Fruit fly (Drosophila melanogaster): Measurements from ENCODE around the gene Set2.

Set2 gene

dm6 chrX:13383770-13384169 lies 29.3 kb upstream of the Set2 start (continued):
- no peak for TF ChIP-seq fd85E (GFP tag; optimal IDR thresholded peaks at IDR 0.05)
- TF ChIP-seq CG8319 (GFP tag; optimal IDR thresholded peaks at IDR 0.05), result peak; percentile 49
- peak; percentile 69 for TF ChIP-seq Sox14 (GFP tag; optimal IDR thresholded peaks at IDR 0.05)
- peak; percentile 49 for TF ChIP-seq achi (GFP tag; optimal IDR thresholded peaks at IDR 0.05)
- TF ChIP-seq net (GFP tag; optimal IDR thresholded peaks at IDR 0.05), result peak; percentile 77
- peak; percentile 36 for TF ChIP-seq CG1621 (tag; optimal IDR thresholded peaks at IDR 0.05)
- TF ChIP-seq acj6 (GFP tag; optimal IDR thresholded peaks at IDR 0.05), result peak; percentile 64
- peak; percentile 2 for TF ChIP-seq CG11762 (GFP tag; optimal IDR thresholded peaks at IDR 0.05; ENCODE audit: insufficient read depth)
- peak; percentile 67 for TF ChIP-seq topi (GFP tag; optimal IDR thresholded peaks at IDR 0.05)
- peak; percentile 36; the same call in 1 of the 2 replicates for TF ChIP-seq Gug (GFP tag; IDR thresholded peaks at IDR 0.05)
- peak; percentile 71 for TF ChIP-seq cyc (GFP tag; optimal IDR thresholded peaks at IDR 0.05)
- TF ChIP-seq vri (GFP tag; optimal IDR thresholded peaks at IDR 0.05), result peak; percentile 68
- peak; percentile 76 for TF ChIP-seq CG6163 (GFP tag; IDR thresholded peaks at IDR 0.05)
- peak; percentile 42 for TF ChIP-seq CG8632 (GFP tag; optimal IDR thresholded peaks at IDR 0.05)
- peak; percentile 41 for TF ChIP-seq CG10669 (GFP tag; optimal IDR thresholded peaks at IDR 0.05)

- no peak for TF ChIP-seq esn (GFP tag; optimal IDR thresholded peaks at IDR 0.05)
- no peak for TF ChIP-seq CG10669 (GFP tag; optimal IDR thresholded peaks at IDR 0.05)
- no peak for TF ChIP-seq Sox14 (GFP tag; optimal IDR thresholded peaks at IDR 0.05)
- no peak for TF ChIP-seq dsx (GFP tag; optimal IDR thresholded peaks at IDR 0.05; ENCODE audit: poor library complexity, severe bottlenecking)
- no peak for TF ChIP-seq pdm3 (GFP tag; optimal IDR thresholded peaks at IDR 0.05)
- TF ChIP-seq CG32006 (GFP tag; optimal IDR thresholded peaks at IDR 0.05), result no peak
- no peak for TF ChIP-seq CG8319 (GFP tag; optimal IDR thresholded peaks at IDR 0.05)
- no peak for TF ChIP-seq CG11294 (GFP tag; IDR thresholded peaks at IDR 0.05)
Observed at dm6 chrX:13384177-13384576, 28.9 kb upstream of the Set2 start.

- TF ChIP-seq Ets96B (tag; optimal IDR thresholded peaks at IDR 0.05), result no peak
- no peak for TF ChIP-seq Lpt (GFP tag; optimal IDR thresholded peaks at IDR 0.05)
- no peak for TF ChIP-seq CG15336 (GFP tag; IDR thresholded peaks at IDR 0.05)
- no peak for TF ChIP-seq CG11902 (GFP tag; optimal IDR thresholded peaks at IDR 0.05)
- TF ChIP-seq Smox (GFP tag; optimal IDR thresholded peaks at IDR 0.05), result peak; percentile 35
- no peak for TF ChIP-seq Hr38 (GFP tag; optimal IDR thresholded peaks at IDR 0.05)
- TF ChIP-seq CG6276 (GFP tag; optimal IDR thresholded peaks at IDR 0.05), result no peak
- peak; percentile 7 for TF ChIP-seq CG6808 (GFP tag; optimal IDR thresholded peaks at IDR 0.05)
- TF ChIP-seq Sox102F (GFP tag; optimal IDR thresholded peaks at IDR 0.05), result peak; percentile 31
- TF ChIP-seq CG8119 (GFP tag; IDR thresholded peaks at IDR 0.05), result no peak
- no peak for TF ChIP-seq CG4318 (GFP tag; optimal IDR thresholded peaks at IDR 0.05)
- peak; percentile 22 for TF ChIP-seq CG3032 (tag; optimal IDR thresholded peaks at IDR 0.05)
- TF ChIP-seq Hr4 (GFP tag; optimal IDR thresholded peaks at IDR 0.05), result peak; percentile 12
- TF ChIP-seq fd85E (GFP tag; optimal IDR thresholded peaks at IDR 0.05), result no peak
- TF ChIP-seq Gug (GFP tag; IDR thresholded peaks at IDR 0.05), result no peak
- TF ChIP-seq fkh (GFP tag; optimal IDR thresholded peaks at IDR 0.05), result peak; percentile 11
- TF ChIP-seq Blimp-1 (GFP tag; optimal IDR thresholded peaks at IDR 0.05), result no peak
- no peak for TF ChIP-seq CG9139 (GFP tag; optimal IDR thresholded peaks at IDR 0.05)
- TF ChIP-seq dac (GFP tag; optimal IDR thresholded peaks at IDR 0.05), result no peak
- peak; percentile 64 for TF ChIP-seq CG10631 (GFP tag; optimal IDR thresholded peaks at IDR 0.05)
- no peak for TF ChIP-seq CG11294 (GFP tag; IDR thresholded peaks at IDR 0.05)
- no peak for TF ChIP-seq CG11762 (GFP tag; optimal IDR thresholded peaks at IDR 0.05; ENCODE audit: insufficient read depth)
- no peak for TF ChIP-seq net (GFP tag; optimal IDR thresholded peaks at IDR 0.05)
- TF ChIP-seq fd59A (GFP tag; optimal IDR thresholded peaks at IDR 0.05), result no peak
- TF ChIP-seq CG3919 (GFP tag; optimal IDR thresholded peaks at IDR 0.05), result peak; percentile 40
- no peak for TF ChIP-seq CG7368 (GFP tag; optimal IDR thresholded peaks at IDR 0.05)
- peak; percentile 14 for TF ChIP-seq CG10669 (GFP tag; optimal IDR thresholded peaks at IDR 0.05)
- TF ChIP-seq Eip78C (GFP tag), result peak; percentile 71
- TF ChIP-seq Met (GFP tag; optimal IDR thresholded peaks at IDR 0.05), result peak; percentile 55
- TF ChIP-seq Eip75B (GFP tag; optimal IDR thresholded peaks at IDR 0.05), result peak; percentile 13
- no peak for TF ChIP-seq CG31627 (GFP tag; optimal IDR thresholded peaks at IDR 0.05)
- TF ChIP-seq Sox15 (GFP tag; optimal IDR thresholded peaks at IDR 0.05), result no peak
- peak; percentile 3 for TF ChIP-seq Hr39 (GFP tag; optimal IDR thresholded peaks at IDR 0.05)
- peak; percentile 16 for TF ChIP-seq Sox14 (GFP tag; optimal IDR thresholded peaks at IDR 0.05)
Observed at dm6 chrX:13384583-13385342, 28.3 kb upstream of the Set2 start, which contains the start of the genes Rbp1-like and Tim9a. Rbp1-like (minus strand) TSS chrX:13384877. Tim9a (plus strand) TSS chrX:13385210.

Data from whole organism, prepupa.